Fruit fly (Drosophila melanogaster) whole organism, embryonic: Measurements from ENCODE around the gene Upf2.

ENCODE experiments used
- B-H1 ChIP-seq: fragments of 200-800 bp; sonication (Bioruptor generic); IDR thresholded peaks from 3 replicates; pipeline ENCODE4 v1.3.6; 2022; ENCODE audit warnings: missing biosample characterization, missing genetic modification characterization
- B-H2 ChIP-seq: fragments of 200-800 bp; sonication (Bioruptor generic); optimal IDR thresholded peaks from 2 replicates; lab custom pipeline; 2018; ENCODE audit warnings: missing biosample characterization, mild to moderate bottlenecking, missing genetic modification characterization
- BtbVII ChIP-seq: fragments of 200-800 bp; sonication (Bioruptor generic); optimal IDR thresholded peaks from 3 replicates; lab custom pipeline; 2017; ENCODE audit warnings: missing biosample characterization, mild to moderate bottlenecking, missing genetic modification characterization
- C15 ChIP-seq: fragments of 200-800 bp; sonication (Bioruptor generic); IDR thresholded peaks from 3 replicates; pipeline ENCODE4 v1.3.6; 2022; ENCODE audit warnings: missing biosample characterization, missing genetic modification characterization
- CG13894 ChIP-seq: fragments of 200-800 bp; sonication (Bioruptor generic); optimal IDR thresholded peaks from 3 replicates; lab custom pipeline; 2018; ENCODE audit warnings: missing biosample characterization, mild to moderate bottlenecking, missing genetic modification characterization, moderate library complexity
- CG1602 ChIP-seq: fragments of 200-800 bp; sonication (Bioruptor generic); optimal IDR thresholded peaks from 3 replicates; lab custom pipeline; 2016; ENCODE audit warnings: missing biosample characterization, missing genetic modification characterization
- CG1603 ChIP-seq: fragments of 200-800 bp; sonication (Bioruptor generic); optimal IDR thresholded peaks from 2 replicates; lab custom pipeline; 2019; ENCODE audit warnings: missing biosample characterization, mild to moderate bottlenecking, missing genetic modification characterization, moderate library complexity
- CG16779 ChIP-seq: fragments of 200-800 bp; sonication (Bioruptor generic); IDR thresholded peaks from 2 replicates; pipeline ENCODE4 v1.3.6; 2022; ENCODE audit warnings: missing biosample characterization, missing genetic modification characterization
- CG2116 ChIP-seq: fragments of 200-800 bp; sonication (Bioruptor generic); optimal IDR thresholded peaks from 3 replicates; lab custom pipeline; 2018; ENCODE audit warnings: missing biosample characterization, mild to moderate bottlenecking, missing genetic modification characterization
- CG3281 ChIP-seq: fragments of 200-800 bp; sonication (Bioruptor generic); optimal IDR thresholded peaks from 3 replicates; lab custom pipeline; 2017; ENCODE audit warnings: missing biosample characterization, mild to moderate bottlenecking, missing genetic modification characterization
- CG4360 ChIP-seq: fragments of 200-800 bp; sonication (Bioruptor generic); IDR thresholded peaks from 2 replicates; pipeline ENCODE4 v1.3.6; 2022; ENCODE audit warnings: missing biosample characterization, missing genetic modification characterization
- CG4424 ChIP-seq: fragments of 200-800 bp; sonication (Bioruptor generic); optimal IDR thresholded peaks from 3 replicates; lab custom pipeline; 2016; ENCODE audit warnings: missing biosample characterization, missing genetic modification characterization
- CG8281 ChIP-seq: fragments of 200-800 bp; sonication (Bioruptor generic); optimal IDR thresholded peaks from 2 replicates; lab custom pipeline; 2018; ENCODE audit warnings: missing biosample characterization, mild to moderate bottlenecking, missing genetic modification characterization, moderate library complexity
- CG8765 ChIP-seq: fragments of 200-800 bp; sonication (Bioruptor generic); IDR thresholded peaks from 2 replicates; pipeline ENCODE4 v1.3.6; 2022; ENCODE audit warnings: missing biosample characterization, missing genetic modification characterization
- CG9797 ChIP-seq: fragments of 200-800 bp; sonication (Bioruptor generic); optimal IDR thresholded peaks from 3 replicates; lab custom pipeline; 2018; ENCODE audit warnings: missing biosample characterization, mild to moderate bottlenecking, missing genetic modification characterization
- CHES-1-like ChIP-seq: fragments of 200-800 bp; sonication (Bioruptor generic); optimal IDR thresholded peaks from 2 replicates; lab custom pipeline; 2016; ENCODE audit warnings: missing biosample characterization, missing genetic modification characterization
- D19A ChIP-seq: fragments of 200-800 bp; optimal IDR thresholded peaks from 3 replicates; lab custom pipeline; 2019; ENCODE audit warnings: missing biosample characterization, mild to moderate bottlenecking, missing genetic modification characterization, moderate library complexity
- Doc3 ChIP-seq: fragments of 200-800 bp; sonication (Bioruptor generic); IDR thresholded peaks from 3 replicates; pipeline ENCODE4 v1.3.6; 2022; ENCODE audit warnings: missing biosample characterization, missing genetic modification characterization; ENCODE audit not compliant: partially characterized antibody
- E2f2 ChIP-seq: fragments of 200-800 bp; sonication (Bioruptor generic); IDR thresholded peaks from 2 replicates; pipeline ENCODE4 v1.3.6; 2022; ENCODE audit warnings: missing biosample characterization, missing genetic modification characterization
- HLH54F ChIP-seq: fragments of 200-800 bp; sonication (Bioruptor generic); optimal IDR thresholded peaks from 3 replicates; lab custom pipeline; 2016; ENCODE audit warnings: missing biosample characterization, missing genetic modification characterization
- Hand ChIP-seq: fragments of 200-800 bp; sonication (Bioruptor generic); optimal IDR thresholded peaks from 2 replicates; lab custom pipeline; 2017; ENCODE audit warnings: mild to moderate bottlenecking, missing biosample characterization, missing genetic modification reagents, missing genetic modification characterization
- Hsf ChIP-seq: fragments of 200-800 bp; sonication (Bioruptor generic); optimal IDR thresholded peaks from 3 replicates; lab custom pipeline; 2016; ENCODE audit warnings: missing biosample characterization, missing genetic modification characterization
- MESR4 ChIP-seq: fragments of 200-800 bp; sonication (Bioruptor generic); optimal IDR thresholded peaks from 2 replicates; lab custom pipeline; 2018; ENCODE audit warnings: missing biosample characterization, mild to moderate bottlenecking, missing genetic modification characterization, moderate library complexity
- Max ChIP-seq: fragments of 200-800 bp; sonication (Bioruptor generic); optimal IDR thresholded peaks from 2 replicates; lab custom pipeline; 2016; ENCODE audit warnings: missing biosample characterization, mild to moderate bottlenecking, missing genetic modification characterization
- Sin3A ChIP-seq: fragments of >200 bp; optimal IDR thresholded peaks from 2 replicates; lab custom pipeline; 2018
- Sox100B ChIP-seq: fragments of 200-800 bp; sonication (Bioruptor generic); optimal IDR thresholded peaks from 3 replicates; lab custom pipeline; 2018; ENCODE audit warnings: missing biosample characterization, mild to moderate bottlenecking, missing genetic modification characterization
- Vsx1 ChIP-seq: fragments of 200-800 bp; sonication (Bioruptor generic); optimal IDR thresholded peaks from 2 replicates; lab custom pipeline; 2017; ENCODE audit warnings: missing biosample characterization, mild to moderate bottlenecking, missing genetic modification characterization, missing genetic modification reagents
- aop ChIP-seq: fragments of 200-800 bp; sonication (Bioruptor generic); IDR thresholded peaks from 2 replicates; pipeline ENCODE4 v1.3.6; 2022; ENCODE audit warnings: missing biosample characterization, missing genetic modification characterization
- bigmax ChIP-seq: fragments of 200-800 bp; sonication (Bioruptor generic); optimal IDR thresholded peaks from 2 replicates; lab custom pipeline; 2018; ENCODE audit warnings: missing biosample characterization, mild to moderate bottlenecking, missing genetic modification characterization
- caup ChIP-seq: fragments of 200-800 bp; sonication (Bioruptor generic); optimal IDR thresholded peaks from 3 replicates; lab custom pipeline; 2017; ENCODE audit warnings: missing biosample characterization, mild to moderate bottlenecking, missing genetic modification characterization, moderate library complexity; ENCODE audit not compliant: severe bottlenecking
- chm ChIP-seq: fragments of 200-800 bp; sonication (Bioruptor generic); IDR thresholded peaks from 2 replicates; pipeline ENCODE4 v1.3.6; 2022; ENCODE audit warnings: missing biosample characterization, missing genetic modification characterization
- croc ChIP-seq: fragments of 200-800 bp; sonication (Bioruptor generic); conservative IDR thresholded peaks from 3 replicates; pipeline ENCODE4 v1.3.6; 2022; ENCODE audit warnings: missing biosample characterization, missing genetic modification characterization
- cwo ChIP-seq: fragments of 200-800 bp; sonication (Bioruptor generic); optimal IDR thresholded peaks from 3 replicates; lab custom pipeline; 2017; ENCODE audit warnings: missing biosample characterization, missing genetic modification characterization, mild to moderate bottlenecking, moderate library complexity, missing genetic modification reagents
- da ChIP-seq: fragments of 200-800 bp; sonication (Bioruptor generic); optimal IDR thresholded peaks from 2 replicates; lab custom pipeline; 2016; ENCODE audit warnings: missing biosample characterization, missing genetic modification characterization
- danr ChIP-seq: fragments of 200-800 bp; sonication (Bioruptor generic); IDR thresholded peaks from 2 replicates; pipeline ENCODE4 v1.3.6; 2022; ENCODE audit warnings: missing biosample characterization, missing genetic modification characterization
- dm ChIP-seq: fragments of 200-800 bp; sonication (Bioruptor generic); optimal IDR thresholded peaks from 3 replicates; lab custom pipeline; 2016; ENCODE audit warnings: missing biosample characterization, missing genetic modification characterization
- gfzf ChIP-seq: fragments of 200-800 bp; sonication (Bioruptor generic); optimal IDR thresholded peaks from 2 replicates; lab custom pipeline; 2016; ENCODE audit warnings: missing biosample characterization, mild to moderate bottlenecking, missing genetic modification characterization, moderate library complexity
- grn ChIP-seq: fragments of 200-800 bp; sonication (Bioruptor generic); optimal IDR thresholded peaks from 3 replicates; lab custom pipeline; 2017; ENCODE audit warnings: missing biosample characterization, missing genetic modification characterization
- her ChIP-seq: fragments of 200-800 bp; sonication (Bioruptor generic); optimal IDR thresholded peaks from 2 replicates; lab custom pipeline; 2016; ENCODE audit warnings: missing biosample characterization, missing genetic modification characterization
- nerfin-2 ChIP-seq: fragments of 200-800 bp; sonication (Bioruptor generic); IDR thresholded peaks from 2 replicates; pipeline ENCODE4 v1.3.6; 2022; ENCODE audit warnings: missing biosample characterization, missing genetic modification characterization; ENCODE audit not compliant: partially characterized antibody
- pros ChIP-seq: fragments of 200-800 bp; sonication (Bioruptor generic); optimal IDR thresholded peaks from 3 replicates; lab custom pipeline; 2019; ENCODE audit warnings: missing biosample characterization, mild to moderate bottlenecking, missing genetic modification characterization, moderate library complexity
- psq ChIP-seq: fragments of 200-800 bp; sonication (Bioruptor generic); optimal IDR thresholded peaks from 2 replicates; lab custom pipeline; 2017; ENCODE audit warnings: missing biosample characterization, missing genetic modification characterization
- row ChIP-seq: fragments of 200-800 bp; sonication (Bioruptor generic); IDR thresholded peaks from 3 replicates; pipeline ENCODE4 v1.3.6; 2022; ENCODE audit warnings: missing biosample characterization, missing genetic modification characterization
- sisA ChIP-seq: fragments of 200-800 bp; sonication (Bioruptor generic); IDR thresholded peaks from 2 replicates; pipeline ENCODE4 v1.3.6; 2022; ENCODE audit warnings: missing biosample characterization, missing genetic modification characterization
- sna ChIP-seq: fragments of 200-800 bp; sonication (Bioruptor generic); IDR thresholded peaks from 2 replicates; pipeline ENCODE4 v1.3.6; 2022; ENCODE audit warnings: missing biosample characterization, missing genetic modification characterization; ENCODE audit not compliant: partially characterized antibody
- sob ChIP-seq: fragments of 200-800 bp; sonication (Bioruptor generic); IDR thresholded peaks from 2 replicates; pipeline ENCODE4 v1.3.6; 2022; ENCODE audit warnings: missing biosample characterization, missing genetic modification characterization
- sqz ChIP-seq: fragments of 200-800 bp; sonication (Bioruptor generic); optimal IDR thresholded peaks from 3 replicates; lab custom pipeline; 2018; ENCODE audit warnings: missing biosample characterization, mild to moderate bottlenecking, missing genetic modification characterization
- trem ChIP-seq: fragments of 200-800 bp; optimal IDR thresholded peaks from 3 replicates; lab custom pipeline; 2019; ENCODE audit warnings: missing biosample characterization, mild to moderate bottlenecking, missing genetic modification characterization, moderate library complexity
- unc-4 ChIP-seq: fragments of 200-800 bp; sonication (Bioruptor generic); IDR thresholded peaks from 2 replicates; pipeline ENCODE4 v1.3.6; 2022; ENCODE audit warnings: missing biosample characterization, missing genetic modification characterization; ENCODE audit not compliant: partially characterized antibody
- vvl ChIP-seq: fragments of 200-800 bp; sonication (Bioruptor generic); IDR thresholded peaks from 2 replicates; pipeline ENCODE4 v1.3.6; 2022; ENCODE audit warnings: missing biosample characterization, missing genetic modification characterization
- yki ChIP-seq: fragments of >200 bp; optimal IDR thresholded peaks from 3 replicates; lab custom pipeline; 2018
- zen ChIP-seq: fragments of 200-800 bp; sonication (Bioruptor generic); optimal IDR thresholded peaks from 3 replicates; lab custom pipeline; 2018; ENCODE audit warnings: missing biosample characterization, mild to moderate bottlenecking, missing genetic modification characterization, moderate library complexity
- zfh1 ChIP-seq: fragments of 200-800 bp; sonication (Bioruptor generic); IDR thresholded peaks from 3 replicates; pipeline ENCODE4 v1.3.6; 2022; ENCODE audit warnings: missing biosample characterization, missing genetic modification characterization

Upf2 gene

dm6 chrX:8120939-8121338, 45.7 kb upstream of the Upf2 start, which contains the start of gene CG2260 (continued):
- TF ChIP-seq vvl (GFP tag; lab: Robert Waterston, UW) (peak; percentile 85), B-H1 (GFP tag; lab: Robert Waterston, UW) (no peak), cwo (GFP tag; lab: Kevin White, UChicago) (peak; percentile 49), HLH54F (GFP tag; lab: Kevin White, UChicago) (no peak), zen (tag; lab: Kevin White, UChicago) (no peak), CG8765 (GFP tag; lab: Robert Waterston, UW) (no peak), dm (peak; percentile 82), nerfin-2 (GFP tag; lab: Robert Waterston, UW) (no peak), C15 (no peak), CHES-1-like (GFP tag; lab: Kevin White, UChicago) (no peak), CG4424 (GFP tag; lab: Kevin White, UChicago) (no peak), aop (no peak), danr (GFP tag; lab: Robert Waterston, UW) (no peak), sna (no peak), sisA (no peak), BtbVII (no peak), CG2116 (peak; percentile 68), CG1603 (tag; lab: Kevin White, UChicago) (peak; percentile 31), Hand (GFP tag; lab: Kevin White, UChicago) (no peak), Hsf (GFP tag; lab: Kevin White, UChicago) (no peak), sqz (GFP tag; lab: Kevin White, UChicago) (no peak), croc (GFP tag; lab: Robert Waterston, UW) (no peak), row (GFP tag; lab: Robert Waterston, UW) (no peak), psq (GFP tag; lab: Kevin White, UChicago) (no peak), CG9797 (GFP tag; lab: Kevin White, UChicago) (peak; percentile 74), pros (GFP tag; lab: Kevin White, UChicago) (no peak), trem (tag; lab: Kevin White, UChicago) (peak; percentile 12), yki (no peak), Sox100B (GFP tag; lab: Kevin White, UChicago) (no peak), grn (GFP tag; lab: Kevin White, UChicago) (no peak), caup (GFP tag; lab: Kevin White, UChicago) (no peak), Doc3 (GFP tag; lab: Robert Waterston, UW) (no peak), da (GFP tag; lab: Kevin White, UChicago) (no peak), her (GFP tag; lab: Kevin White, UChicago) (no peak), chm (GFP tag; lab: Robert Waterston, UW) (no peak), CG4360 (no peak), sob (GFP tag; lab: Robert Waterston, UW) (no peak), CG16779 (no peak), CG13894 (tag; lab: Kevin White, UChicago) (no peak), Sin3A (lab: Kevin White, UChicago) (peak; percentile 8), CG8281 (tag; lab: Kevin White, UChicago) (no peak), CG1602 (GFP tag; lab: Kevin White, UChicago) (no peak), D19A (tag; lab: Kevin White, UChicago) (no peak), CG3281 (GFP tag; lab: Kevin White, UChicago) (no peak), B-H2 (GFP tag; lab: Kevin White, UChicago) (no peak), zfh1 (GFP tag; lab: Robert Waterston, UW) (no peak), gfzf (GFP tag; lab: Kevin White, UChicago) (peak; percentile 78), Vsx1 (GFP tag; lab: Kevin White, UChicago) (no peak), bigmax (GFP tag; lab: Kevin White, UChicago) (no peak), unc-4 (GFP tag; lab: Robert Waterston, UW) (peak; percentile 40), MESR4 (GFP tag; lab: Kevin White, UChicago) (peak; percentile 47), E2f2 (GFP tag; lab: Robert Waterston, UW) (peak; percentile 92), Max (GFP tag; lab: Kevin White, UChicago) (peak; percentile 57)
